Worm (Caenorhabditis elegans): Measurements from ENCODE around the gene fbxa-43.

Gene fbxa-43

DNA sequence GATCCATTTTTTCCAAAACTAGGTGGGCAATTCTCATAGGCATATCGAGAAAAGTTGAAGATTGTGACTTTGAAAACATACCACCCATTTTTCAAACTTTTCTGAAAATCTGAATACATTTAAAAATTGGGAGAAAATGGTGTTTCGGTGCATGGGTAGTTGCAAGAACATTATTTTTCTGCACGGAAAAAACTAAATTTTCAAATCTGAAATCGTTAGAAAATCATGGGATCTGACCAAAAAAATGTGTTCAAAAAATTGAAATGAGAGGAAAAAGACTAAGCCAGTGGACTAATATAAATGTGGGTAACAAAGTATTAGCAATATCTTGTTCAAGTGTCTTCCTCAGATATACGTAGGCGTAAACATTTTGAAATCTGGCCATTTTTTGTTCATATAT, at the start of gene fbxa-43:
fbxa-43 (minus strand) TSS at position 101 of the 400 bp plus-strand sequence.
- TF ChIP-seq unc-39 (tag; optimal IDR thresholded peaks at IDR 0.05), result no peak
- no peak for TF ChIP-seq egl-27 (tag; optimal IDR thresholded peaks at IDR 0.05)
- no peak for TF ChIP-seq C34F6.9 (tag; optimal IDR thresholded peaks at IDR 0.05)
- TF ChIP-seq unc-55 (GFP tag; optimal IDR thresholded peaks at IDR 0.05), result no peak
- no peak for TF ChIP-seq mab-5 (tag; optimal IDR thresholded peaks at IDR 0.05)
- TF ChIP-seq ama-1 (optimal IDR thresholded peaks at IDR 0.05), result no peak
- TF ChIP-seq mbf-1 (tag; optimal IDR thresholded peaks at IDR 0.05), result no peak
- no peak for TF ChIP-seq nhr-21 (tag; optimal IDR thresholded peaks at IDR 0.05)

DNA sequence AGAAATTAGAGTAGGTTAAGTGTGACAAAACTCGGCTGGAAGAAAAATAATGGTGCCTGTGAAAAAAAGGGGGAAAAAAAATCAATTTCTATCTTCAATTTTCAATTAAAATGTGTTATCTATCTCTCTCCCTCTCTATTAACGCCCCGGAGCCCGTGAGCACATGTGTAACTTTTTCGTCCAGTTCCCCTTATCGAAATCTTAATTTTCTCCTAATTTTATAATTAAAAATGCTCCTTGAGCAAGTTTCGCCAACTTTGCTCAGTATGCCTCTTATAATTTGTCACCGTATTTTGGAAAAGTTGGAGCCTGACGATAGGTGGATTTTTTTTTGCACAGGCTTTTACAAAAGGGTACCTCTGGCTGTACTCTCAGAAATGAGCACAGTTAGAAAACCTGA, 49.3 kb upstream of the fbxa-43 start, which contains the start of the genes fbxa-1 and Y54F10BM.20:
fbxa-1 (minus strand) TSS at position 101 of the 400 bp plus-strand sequence.
Y54F10BM.20 (plus strand) TSS at position 231 of the 400 bp plus-strand sequence.
- TF ChIP-seq nhr-23 (tag; optimal IDR thresholded peaks at IDR 0.05), result no peak
- TF ChIP-seq C34F6.9 (tag; optimal IDR thresholded peaks at IDR 0.05), result no peak
- TF ChIP-seq nhr-77 (tag; optimal IDR thresholded peaks at IDR 0.05), result no peak
- TF ChIP-seq peb-1 (tag; optimal IDR thresholded peaks at IDR 0.05), result no peak
- no peak for TF ChIP-seq lin-11 (tag; optimal IDR thresholded peaks at IDR 0.05)
- TF ChIP-seq gmeb-1 (tag; optimal IDR thresholded peaks at IDR 0.05), result no peak
- no peak for TF ChIP-seq nhr-12 (tag; optimal IDR thresholded peaks at IDR 0.05)
- no peak for TF ChIP-seq R02D3.7 (tag; optimal IDR thresholded peaks at IDR 0.05)
- no peak for TF ChIP-seq unc-39 (tag; optimal IDR thresholded peaks at IDR 0.05)
- no peak for TF ChIP-seq alr-1 (tag; optimal IDR thresholded peaks at IDR 0.05)
- TF ChIP-seq nhr-25 (tag; optimal IDR thresholded peaks at IDR 0.05), result no peak
- TF ChIP-seq aly-2 (tag; optimal IDR thresholded peaks at IDR 0.05), result no peak
- TF ChIP-seq egl-27 (tag; optimal IDR thresholded peaks at IDR 0.05), result no peak
- no peak for TF ChIP-seq blmp-1 (tag; optimal IDR thresholded peaks at IDR 0.05; ENCODE audit: insufficient read depth)
- no peak for TF ChIP-seq nhr-11 (tag; optimal IDR thresholded peaks at IDR 0.05)
- no peak for TF ChIP-seq sem-4 (tag; optimal IDR thresholded peaks at IDR 0.05)
- no peak for TF ChIP-seq elt-3 (tag; optimal IDR thresholded peaks at IDR 0.05)

DNA sequence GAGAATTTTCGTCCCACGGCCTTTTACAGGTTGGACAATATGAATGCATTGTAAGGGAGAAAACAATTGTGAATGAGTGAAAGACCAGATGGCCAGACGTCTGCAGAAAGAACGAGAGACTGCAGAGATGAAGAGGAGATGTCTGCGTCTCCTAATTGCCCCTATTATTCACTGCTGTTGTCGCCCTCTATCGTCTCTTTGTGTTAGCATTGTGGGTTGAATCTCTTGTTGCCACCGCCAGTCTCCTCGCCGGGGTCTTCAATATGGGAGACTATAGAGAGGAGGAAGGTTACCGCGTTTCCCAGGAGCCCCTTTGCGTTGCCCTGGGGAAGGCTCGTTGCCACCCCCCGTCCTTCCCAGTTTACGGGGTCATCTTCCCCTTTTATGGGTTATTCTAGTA, 46.1 kb upstream of the fbxa-43 start, which contains the start of gene Y54F10BM.9:
Y54F10BM.9 (minus strand) TSS at position 61 of the 400 bp plus-strand sequence.
- TF ChIP-seq ztf-4 (tag; optimal IDR thresholded peaks at IDR 0.05) (no peak), nhr-129 (tag; optimal IDR thresholded peaks at IDR 0.05) (peak; percentile 59), crh-2 (tag; optimal IDR thresholded peaks at IDR 0.05) (no peak), lin-11 (tag; optimal IDR thresholded peaks at IDR 0.05) (peak; percentile 47), lsy-2 (tag; optimal IDR thresholded peaks at IDR 0.05) (peak in 1 of 2 experiments; percentile 38), elt-3 (tag; optimal IDR thresholded peaks at IDR 0.05) (no peak), unc-55 (GFP tag; optimal IDR thresholded peaks at IDR 0.05) (peak; percentile 70), C34F6.9 (tag; optimal IDR thresholded peaks at IDR 0.05) (peak; percentile 47)

DNA sequence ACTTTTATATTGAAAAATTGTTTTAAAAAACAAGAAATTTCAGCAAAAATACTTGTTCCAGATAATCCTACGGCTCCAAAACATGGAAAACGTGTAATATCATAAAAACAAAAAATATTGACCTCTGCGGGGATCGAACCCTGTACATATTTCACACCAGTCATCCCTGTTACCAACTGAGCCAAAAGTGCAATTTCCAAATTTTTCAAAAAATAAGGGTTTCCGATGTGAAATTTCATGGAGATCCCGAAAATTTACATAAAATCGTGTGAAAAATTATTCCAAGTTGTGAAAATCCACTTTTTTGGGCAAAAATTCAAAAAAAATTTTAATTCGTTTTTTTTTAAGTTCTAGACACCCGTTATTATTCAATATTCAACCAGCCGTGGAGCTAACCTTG, 45.4 kb upstream of the fbxa-43 start:
- TF ChIP-seq nhr-10 (tag; optimal IDR thresholded peaks at IDR 0.05) (no peak), R02D3.7 (tag; optimal IDR thresholded peaks at IDR 0.05) (no peak), ztf-11 (tag; optimal IDR thresholded peaks at IDR 0.05) (no peak), snpc-4 (tag; optimal IDR thresholded peaks at IDR 0.05) (no peak), mbf-1 (tag; optimal IDR thresholded peaks at IDR 0.05) (no peak), ama-1 (optimal IDR thresholded peaks at IDR 0.05) (no peak), ztf-4 (tag; optimal IDR thresholded peaks at IDR 0.05) (no peak), nhr-23 (tag; optimal IDR thresholded peaks at IDR 0.05) (no peak), C34F6.9 (tag; optimal IDR thresholded peaks at IDR 0.05) (no peak), sem-4 (tag; optimal IDR thresholded peaks at IDR 0.05) (no peak), egl-27 (tag; optimal IDR thresholded peaks at IDR 0.05) (no peak), lsy-2 (tag; optimal IDR thresholded peaks at IDR 0.05) (no peak), nhr-6 (tag; optimal IDR thresholded peaks at IDR 0.05) (no peak)

DNA sequence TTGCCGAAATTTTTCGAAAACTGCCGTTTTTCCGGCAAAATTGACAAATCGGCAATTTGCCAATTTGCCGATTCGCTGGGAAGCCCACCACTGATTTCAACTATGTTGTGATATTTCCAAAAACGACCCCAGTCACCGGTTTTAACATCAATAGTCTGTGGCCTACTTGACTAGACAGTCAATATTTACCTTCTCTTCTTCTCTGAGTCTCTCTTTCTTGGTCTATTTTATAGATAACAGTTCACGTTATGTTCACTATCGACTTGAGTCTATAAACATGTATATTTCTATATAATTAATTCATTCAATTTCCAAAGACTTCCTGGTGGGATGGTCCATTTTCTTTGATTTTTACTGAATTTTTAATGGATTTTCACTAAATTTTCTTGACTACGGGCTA, 36.0 kb upstream of the fbxa-43 start:
- TF ChIP-seq aly-2 (tag; optimal IDR thresholded peaks at IDR 0.05), result no peak
- TF ChIP-seq ceh-82 (tag; optimal IDR thresholded peaks at IDR 0.05), result no peak
- no peak for TF ChIP-seq nhr-23 (tag; optimal IDR thresholded peaks at IDR 0.05)
- peak; percentile 16 for TF ChIP-seq fos-1 (tag; optimal IDR thresholded peaks at IDR 0.05)
- no peak for TF ChIP-seq crh-2 (tag; optimal IDR thresholded peaks at IDR 0.05)
- TF ChIP-seq sma-9 (GFP tag; optimal IDR thresholded peaks at IDR 0.05), result peak; percentile 12
- no peak for TF ChIP-seq sma-9 (tag; optimal IDR thresholded peaks at IDR 0.05)
- no peak for TF ChIP-seq egl-27 (tag; optimal IDR thresholded peaks at IDR 0.05)
- no peak for TF ChIP-seq skn-1 (tag; optimal IDR thresholded peaks at IDR 0.05)
